Worm (Caenorhabditis elegans) whole organism, early embryonic: ENCODE measurements around the gene sre-18.

Source experiments
- B0310.2 ChIP-seq: sonication (generic microtip); optimal IDR thresholded peaks from 2 replicates; lab custom pipeline; 2016; ENCODE audit warnings: mild to moderate bottlenecking, missing genetic modification characterization, missing compliant biosample characterization
- ama-1 ChIP-seq: fragments of 150-350 bp; optimal IDR thresholded peaks from 2 replicates; lab custom pipeline; 2014
- ceh-13 ChIP-seq: fragments of 200-800 bp; sonication (Bioruptor generic); optimal IDR thresholded peaks from 2 replicates; lab custom pipeline; 2018; ENCODE audit warnings: mild to moderate bottlenecking, missing genetic modification characterization, missing compliant biosample characterization
- flt-1 ChIP-seq: fragments of 200-800 bp; sonication (Bioruptor generic); IDR thresholded peaks from 2 replicates; pipeline ENCODE4 v1.3.6; 2022; ENCODE audit warnings: missing genetic modification characterization, missing compliant biosample characterization
- hmg-4 ChIP-seq: fragments of 200-800 bp; sonication (Bioruptor generic); optimal IDR thresholded peaks from 2 replicates; lab custom pipeline; 2018; ENCODE audit warnings: mild to moderate bottlenecking, missing genetic modification characterization, missing compliant biosample characterization
- scrt-1 ChIP-seq: fragments of 200-800 bp; sonication (Bioruptor generic); IDR thresholded peaks from 2 replicates; pipeline ENCODE4 v1.3.6; 2022; ENCODE audit warnings: missing genetic modification characterization, missing compliant biosample characterization
- tbx-37 ChIP-seq: fragments of 200-800 bp; sonication (Bioruptor generic); conservative IDR thresholded peaks from 2 replicates; pipeline ENCODE4 v1.3.6; 2022; ENCODE audit warnings: missing genetic modification reagents, missing genetic modification characterization, missing compliant biosample characterization

DNA sequence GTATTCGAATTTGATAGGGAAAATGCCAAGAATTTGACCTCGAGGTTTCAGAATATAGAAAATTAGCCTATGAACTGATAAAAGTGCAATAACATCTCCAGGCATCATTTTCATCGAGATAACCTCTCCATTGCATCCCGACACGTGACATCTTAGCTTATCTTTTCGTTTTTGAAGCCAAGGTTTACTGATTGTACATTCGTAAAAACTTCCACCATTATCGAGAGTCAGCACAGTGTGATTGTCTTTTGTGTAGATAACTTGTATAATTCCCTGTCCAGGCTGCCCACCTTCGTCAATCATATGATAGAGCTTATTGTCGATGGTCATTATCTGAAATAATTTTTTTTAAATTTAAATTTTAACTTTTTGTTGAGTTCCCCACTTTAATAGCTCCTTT lies 44.8 kb upstream of the sre-18 start:
- TF ChIP-seq scrt-1 (no peak), B0310.2 (tag; lab: Kevin White, UChicago) (no peak), ama-1 (lab: Kevin White, UChicago) (no peak), hmg-4 (no peak), flt-1 (no peak), ceh-13 (GFP tag; lab: Kevin White, UChicago) (no peak), tbx-37 (GFP tag; lab: Robert Waterston, UW) (no peak)
